Worm (Caenorhabditis elegans): ENCODE measurements around the gene C50D2.2.
A peak's percentile ranks its signal among the peaks of the same experiment; 100 is the strongest.

C50D2.2 gene

DNA sequence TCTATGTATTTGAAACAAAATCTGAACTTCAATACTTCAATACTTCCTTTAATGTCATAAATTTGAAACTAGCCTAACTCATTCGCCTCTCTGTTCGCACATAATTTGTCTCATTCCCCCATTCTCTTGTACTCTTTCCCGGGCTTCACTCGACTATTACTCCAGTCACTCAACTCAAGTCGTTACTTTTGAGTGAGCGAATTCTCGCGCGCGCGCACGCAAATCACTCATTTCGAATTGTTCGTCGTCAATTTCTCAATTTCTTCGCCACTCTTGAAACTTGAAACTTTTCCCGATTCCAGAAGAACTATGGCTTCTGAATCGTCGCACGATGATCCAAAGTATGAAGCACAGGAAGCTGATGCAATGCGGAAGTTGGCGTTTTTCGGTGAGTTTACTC is 4.7 kb upstream of the C50D2.2 start, which contains the start of gene col-68:
Gene col-68 (plus strand): TSS at position 301 of the 400 bp plus-strand sequence.
- no peak for TF ChIP-seq F16B12.6 (tag; optimal IDR thresholded peaks at IDR 0.05)
- TF ChIP-seq nhr-85 (tag), result no peak
- TF ChIP-seq xbp-1 (tag; optimal IDR thresholded peaks at IDR 0.05), result no peak
- no peak for TF ChIP-seq ceh-82 (tag; optimal IDR thresholded peaks at IDR 0.05)
- no peak for TF ChIP-seq mep-1 (tag; optimal IDR thresholded peaks at IDR 0.05)
- TF ChIP-seq nhr-84 (tag; optimal IDR thresholded peaks at IDR 0.05), result no peak
- TF ChIP-seq isw-1 (GFP tag; IDR thresholded peaks at IDR 0.05), result no peak
- no peak for TF ChIP-seq nhr-28 (tag; optimal IDR thresholded peaks at IDR 0.05)
- TF ChIP-seq unc-30 (tag; optimal IDR thresholded peaks at IDR 0.05), result no peak
- no peak for TF ChIP-seq lin-39 (tag; optimal IDR thresholded peaks at IDR 0.05)
- TF ChIP-seq fos-1 (tag; optimal IDR thresholded peaks at IDR 0.05), result no peak
- TF ChIP-seq C04F5.9 (tag; optimal IDR thresholded peaks at IDR 0.05), result no peak
- TF ChIP-seq alr-1 (tag; optimal IDR thresholded peaks at IDR 0.05; ENCODE audit: borderline replicate concordance), result no peak
- TF ChIP-seq ceh-88 (GFP tag; IDR thresholded peaks at IDR 0.05), result no peak
- TF ChIP-seq elt-3 (tag; optimal IDR thresholded peaks at IDR 0.05), result no peak

ce11 chrII:105327-105882 is 3.6 kb upstream of the C50D2.2 start:
- no peak for TF ChIP-seq efl-1 (optimal IDR thresholded peaks at IDR 0.05)
- TF ChIP-seq efl-1 (GFP tag; optimal IDR thresholded peaks at IDR 0.05 in 1 of 2), result peak in 1 of 2 experiments; percentile 34
- no peak for TF ChIP-seq pqm-1 (tag; optimal IDR thresholded peaks at IDR 0.05)

DNA sequence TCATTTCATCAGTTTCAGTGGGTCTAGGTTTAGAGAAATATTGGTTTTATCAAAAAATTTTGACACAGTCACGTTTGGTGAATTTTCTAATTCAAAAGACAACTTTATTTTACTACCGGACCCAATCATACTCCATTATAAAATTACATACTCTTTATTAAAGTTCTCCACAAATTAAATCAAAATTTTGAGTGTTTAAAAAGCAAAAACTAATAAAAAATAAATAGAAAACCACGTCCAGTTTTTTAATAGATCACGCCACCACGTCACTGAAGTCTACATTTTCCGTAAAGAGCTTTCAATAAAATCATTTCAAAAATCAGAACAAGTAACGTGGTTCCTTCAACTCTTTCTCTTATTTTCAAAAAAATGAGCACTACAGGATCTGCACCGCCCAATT is 3.1 kb upstream of the C50D2.2 start, which contains the start of gene txt-1:
Gene txt-1 (plus strand): TSS at position 301 of the 400 bp plus-strand sequence.
- no peak for TF ChIP-seq ceh-88 (GFP tag; IDR thresholded peaks at IDR 0.05)
- TF ChIP-seq ama-1 (optimal IDR thresholded peaks at IDR 0.05), result no peak
- no peak for TF ChIP-seq fkh-8 (tag; optimal IDR thresholded peaks at IDR 0.05)
- TF ChIP-seq elt-3 (tag; optimal IDR thresholded peaks at IDR 0.05), result no peak
- TF ChIP-seq nhr-20 (tag; optimal IDR thresholded peaks at IDR 0.05), result no peak
- no peak for TF ChIP-seq pqm-1 (tag; optimal IDR thresholded peaks at IDR 0.05)
- TF ChIP-seq lin-35 (GFP tag; optimal IDR thresholded peaks at IDR 0.05), result no peak
- TF ChIP-seq pag-3 (tag; optimal IDR thresholded peaks at IDR 0.05; ENCODE audit: borderline replicate concordance, insufficient read depth), result no peak
- TF ChIP-seq lsy-2 (tag; optimal IDR thresholded peaks at IDR 0.05), result no peak
- no peak for TF ChIP-seq unc-86 (tag; optimal IDR thresholded peaks at IDR 0.05)
- TF ChIP-seq hpl-2 (GFP tag; optimal IDR thresholded peaks at IDR 0.05), result no peak
- no peak for TF ChIP-seq hlh-4 (tag; optimal IDR thresholded peaks at IDR 0.05)
- no peak for TF ChIP-seq C34B4.2 (tag; optimal IDR thresholded peaks at IDR 0.05)
- TF ChIP-seq snpc-4 (tag; optimal IDR thresholded peaks at IDR 0.05), result no peak

- TF ChIP-seq elt-2 (tag; optimal IDR thresholded peaks at IDR 0.05), result no peak
- TF ChIP-seq ceh-88 (GFP tag; IDR thresholded peaks at IDR 0.05), result no peak
- TF ChIP-seq ama-1 (optimal IDR thresholded peaks at IDR 0.05), result no peak
- TF ChIP-seq mdl-1 (tag; optimal IDR thresholded peaks at IDR 0.05), result no peak
- TF ChIP-seq sptf-1 (tag; optimal IDR thresholded peaks at IDR 0.05), result no peak
- peak; percentile 42 for TF ChIP-seq lin-14 (GFP tag; optimal IDR thresholded peaks at IDR 0.05)
- no peak for TF ChIP-seq aly-2 (tag; optimal IDR thresholded peaks at IDR 0.05)
- no peak for TF ChIP-seq nhr-84 (tag; optimal IDR thresholded peaks at IDR 0.05)
- no peak for TF ChIP-seq lsy-2 (tag; optimal IDR thresholded peaks at IDR 0.05)
Measured at ce11 chrII:107703-108102, 1.3 kb upstream of the C50D2.2 start.

DNA sequence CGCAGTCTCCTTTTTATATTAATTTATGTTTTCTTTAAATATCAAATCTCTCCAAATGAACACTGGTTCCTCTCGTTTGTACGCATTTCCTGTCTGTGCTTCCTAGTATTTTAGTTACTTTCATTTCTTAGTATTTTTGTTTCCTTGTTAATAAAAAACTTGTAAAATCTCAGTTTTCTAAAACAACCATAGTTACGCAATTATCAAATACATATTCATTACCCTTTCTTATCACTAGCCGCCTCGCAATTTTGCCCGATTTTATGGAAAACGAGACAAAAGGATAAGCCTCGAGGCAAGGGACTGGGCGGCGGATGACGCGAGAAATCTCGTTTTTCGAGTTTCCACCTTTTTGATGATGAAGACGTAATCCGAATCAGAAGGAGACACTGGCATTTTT is 2.3 kb downstream of the C50D2.2 start, which contains the start of gene C50D2.1:
Gene C50D2.1 (plus strand): TSS at position 301 of the 400 bp plus-strand sequence.
- no peak for TF ChIP-seq ceh-90 (tag; optimal IDR thresholded peaks at IDR 0.05)
- TF ChIP-seq aly-2 (tag; optimal IDR thresholded peaks at IDR 0.05), result no peak
- TF ChIP-seq fkh-10 (GFP tag; optimal IDR thresholded peaks at IDR 0.05), result no peak
- no peak for TF ChIP-seq fos-1 (tag; optimal IDR thresholded peaks at IDR 0.05)
- no peak for TF ChIP-seq ceh-8 (GFP tag; optimal IDR thresholded peaks at IDR 0.05)
- no peak for TF ChIP-seq lir-3 (tag; optimal IDR thresholded peaks at IDR 0.05; ENCODE audit: poor library complexity)
- TF ChIP-seq nhr-237 (tag; optimal IDR thresholded peaks at IDR 0.05), result no peak
- TF ChIP-seq sox-4 (tag; optimal IDR thresholded peaks at IDR 0.05), result no peak
- TF ChIP-seq mab-9 (GFP tag; IDR thresholded peaks at IDR 0.05), result no peak
- no peak for TF ChIP-seq blmp-1 (tag; optimal IDR thresholded peaks at IDR 0.05)
- no peak for TF ChIP-seq zip-4 (GFP tag; optimal IDR thresholded peaks at IDR 0.05)
- no peak for TF ChIP-seq sptf-1 (tag; optimal IDR thresholded peaks at IDR 0.05)
- no peak for TF ChIP-seq nhr-84 (tag; optimal IDR thresholded peaks at IDR 0.05)

Data from whole organism, L1 larva.